Worm (Caenorhabditis elegans) whole organism, L2 larva: ENCODE measurements around the gene F21D12.3.

Experiments
- ZK546.5 ChIP-seq: sonication (generic microtip); optimal IDR thresholded peaks from 2 replicates; lab custom pipeline; 2017; ENCODE audit warnings: missing biosample characterization, missing genetic modification characterization
- aly-2 ChIP-seq: fragments of 150-350 bp; optimal IDR thresholded peaks from 2 replicates; lab custom pipeline; 2014; ENCODE audit warnings: missing biosample characterization, missing genetic modification characterization
- blmp-1 ChIP-seq: sonication (generic microtip); optimal IDR thresholded peaks from 2 replicates; lab custom pipeline; 2017; ENCODE audit warnings: missing genetic modification characterization, mild to moderate bottlenecking, missing compliant biosample characterization, antibody characterized with exemption, moderate library complexity; ENCODE audit not compliant: insufficient read depth
- elt-1 ChIP-seq: fragments of 150-350 bp; optimal IDR thresholded peaks from 2 replicates; lab custom pipeline; 2014; ENCODE audit warnings: missing biosample characterization, missing genetic modification characterization
- fos-1 ChIP-seq: fragments of 150-350 bp; optimal IDR thresholded peaks from 2 replicates; lab custom pipeline; 2014; ENCODE audit warnings: missing biosample characterization, missing genetic modification characterization
- lin-13 ChIP-seq: fragments of 150-350 bp; optimal IDR thresholded peaks from 2 replicates; lab custom pipeline; 2014; ENCODE audit warnings: missing biosample characterization, missing genetic modification reagents, missing genetic modification characterization
- mab-5 ChIP-seq: fragments of 150-350 bp; optimal IDR thresholded peaks from 2 replicates; lab custom pipeline; 2014; ENCODE audit warnings: missing biosample characterization, missing genetic modification characterization
- nhr-11 ChIP-seq: fragments of 150-350 bp; optimal IDR thresholded peaks from 2 replicates; lab custom pipeline; 2014; ENCODE audit warnings: missing biosample characterization, missing genetic modification characterization
- nhr-6 ChIP-seq: fragments of 150-350 bp; optimal IDR thresholded peaks from 2 replicates; lab custom pipeline; 2014; ENCODE audit warnings: missing biosample characterization, missing genetic modification characterization
- nhr-77 ChIP-seq: fragments of 150-350 bp; optimal IDR thresholded peaks from 2 replicates; lab custom pipeline; 2014; ENCODE audit warnings: missing biosample characterization, missing genetic modification characterization
- snpc-4 ChIP-seq: fragments of 150-350 bp; optimal IDR thresholded peaks from 2 replicates; lab custom pipeline; 2014; ENCODE audit warnings: missing biosample characterization, missing genetic modification characterization
- ztf-4 ChIP-seq: fragments of 150-350 bp; optimal IDR thresholded peaks from 2 replicates; lab custom pipeline; 2014; ENCODE audit warnings: missing biosample characterization, missing genetic modification characterization

DNA sequence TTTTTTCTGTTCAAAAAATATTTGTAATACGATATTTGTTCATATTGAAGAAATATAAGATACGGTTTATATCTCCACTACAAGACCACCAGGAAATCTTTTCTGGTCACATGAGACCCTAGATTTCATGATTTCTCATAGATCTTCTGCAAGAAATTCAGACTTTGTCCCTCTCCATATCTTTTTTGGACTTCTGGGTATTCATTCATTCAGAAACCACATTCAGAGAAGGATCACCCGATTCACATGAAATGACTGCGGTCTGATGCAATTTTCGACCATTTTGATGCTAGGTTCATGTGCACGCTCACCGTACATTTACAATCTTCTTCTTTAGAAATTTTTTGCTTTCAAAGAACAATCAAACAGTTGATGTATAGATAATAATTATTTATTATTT is 44.0 kb downstream of the F21D12.3 start:
- TF ChIP-seq ztf-4 (tag; lab: Kevin White, UChicago) (no peak), ZK546.5 (tag; lab: Kevin White, UChicago) (no peak), nhr-77 (tag; lab: Kevin White, UChicago) (no peak), mab-5 (no peak), fos-1 (tag; lab: Kevin White, UChicago) (peak; percentile 22), nhr-6 (tag; lab: Kevin White, UChicago) (no peak), aly-2 (tag; lab: Kevin White, UChicago) (no peak), nhr-11 (tag; lab: Kevin White, UChicago) (no peak), elt-1 (no peak), snpc-4 (tag; lab: Kevin White, UChicago) (no peak), lin-13 (no peak), blmp-1 (tag; lab: Kevin White, UChicago) (no peak)
